Worm (Caenorhabditis elegans) whole organism, early embryonic: ENCODE data around the gene otpl-6.

ENCODE experiments used
- ama-1 ChIP-seq: fragments of 150-350 bp; optimal IDR thresholded peaks from 2 replicates; lab custom pipeline; 2014
- tbx-11 ChIP-seq: fragments of 200-800 bp; sonication (Bioruptor generic); IDR thresholded peaks from 2 replicates; pipeline ENCODE4 v1.3.6; 2022; ENCODE audit warnings: missing genetic modification characterization, missing compliant biosample characterization
- tbx-37 ChIP-seq: fragments of 200-800 bp; sonication (Bioruptor generic); conservative IDR thresholded peaks from 2 replicates; pipeline ENCODE4 v1.3.6; 2022; ENCODE audit warnings: missing genetic modification reagents, missing genetic modification characterization, missing compliant biosample characterization
- tra-4 ChIP-seq: sonication (generic microtip); optimal IDR thresholded peaks from 2 replicates; lab custom pipeline; 2017; ENCODE audit warnings: missing genetic modification characterization, missing compliant biosample characterization

DNA sequence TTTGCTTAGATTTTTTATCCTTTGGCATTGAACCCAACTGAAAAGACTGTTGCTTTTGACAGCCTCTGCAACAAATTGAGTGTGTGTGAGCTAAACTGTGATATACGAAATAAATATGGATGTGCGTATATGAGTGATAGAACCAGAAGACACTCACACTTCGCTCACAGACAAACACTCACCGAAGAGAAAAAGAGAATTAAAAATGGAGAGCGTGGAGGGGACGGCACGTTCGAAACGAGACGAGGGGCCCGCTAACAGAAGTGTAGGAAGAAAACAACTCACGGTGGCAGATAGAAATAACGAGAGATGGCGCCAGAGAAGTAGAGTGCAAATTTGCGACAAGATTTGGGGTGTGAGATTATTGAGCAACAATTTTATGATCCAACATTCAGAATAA, 7.6 kb upstream of the otpl-6 start:
- TF ChIP-seq tbx-37 (no peak), ama-1 (lab: Kevin White, UChicago) (no peak), tbx-11 (no peak), tra-4 (tag; lab: Kevin White, UChicago) (no peak)
